Fruit fly (Drosophila melanogaster) whole organism, adult: ENCODE data around the gene Nhe2.

Experiments used
- CG11617 ChIP-seq: fragments of 200-800 bp; sonication (Bioruptor generic); optimal IDR thresholded peaks from 2 replicates; lab custom pipeline; 2017; ENCODE audit warnings: mild to moderate bottlenecking, missing biosample characterization, missing genetic modification reagents, missing genetic modification characterization
- CG12768 ChIP-seq: fragments of 200-800 bp; sonication (Bioruptor generic); optimal IDR thresholded peaks from 2 replicates; lab custom pipeline; 2017; ENCODE audit warnings: missing biosample characterization, missing genetic modification characterization, mild to moderate bottlenecking, moderate library complexity, missing genetic modification reagents
- CG14711 ChIP-seq: fragments of 200-800 bp; sonication (Bioruptor generic); optimal IDR thresholded peaks from 2 replicates; lab custom pipeline; 2018; ENCODE audit warnings: missing biosample characterization, mild to moderate bottlenecking, missing genetic modification characterization, moderate library complexity
- CG1620 ChIP-seq: fragments of 200-800 bp; sonication (Bioruptor generic); optimal IDR thresholded peaks from 2 replicates; lab custom pipeline; 2016; ENCODE audit warnings: missing biosample characterization, missing genetic modification characterization
- CG33017 ChIP-seq: fragments of 200-800 bp; sonication (Bioruptor generic); optimal IDR thresholded peaks from 2 replicates; lab custom pipeline; 2018; ENCODE audit warnings: missing biosample characterization, mild to moderate bottlenecking, missing genetic modification characterization, moderate library complexity
- CG5204 ChIP-seq: fragments of 200-800 bp; sonication (Bioruptor generic); optimal IDR thresholded peaks from 2 replicates; lab custom pipeline; 2016; ENCODE audit warnings: missing biosample characterization, missing genetic modification characterization
- CG7045 ChIP-seq: fragments of 200-800 bp; sonication (Bioruptor generic); optimal IDR thresholded peaks from 2 replicates; lab custom pipeline; 2017; ENCODE audit warnings: missing biosample characterization, mild to moderate bottlenecking, missing genetic modification characterization
- CG7101 ChIP-seq: fragments of 200-800 bp; sonication (Bioruptor generic); optimal IDR thresholded peaks from 2 replicates; lab custom pipeline; 2018; ENCODE audit warnings: missing biosample characterization, mild to moderate bottlenecking, missing genetic modification characterization, moderate library complexity
- Clk ChIP-seq: fragments of 200-800 bp; sonication (Bioruptor generic); optimal IDR thresholded peaks from 2 replicates; lab custom pipeline; 2017; ENCODE audit warnings: missing biosample characterization, missing genetic modification characterization
- Crg-1 ChIP-seq: fragments of 200-800 bp; sonication (Bioruptor generic); optimal IDR thresholded peaks from 2 replicates; lab custom pipeline; 2016; ENCODE audit warnings: missing biosample characterization, missing genetic modification characterization
- Hr96 ChIP-seq: fragments of 200-800 bp; sonication (Bioruptor generic); optimal IDR thresholded peaks from 2 replicates; lab custom pipeline; 2016; ENCODE audit warnings: missing biosample characterization, missing genetic modification characterization
- Mnt ChIP-seq: fragments of 200-800 bp; sonication (Bioruptor generic); optimal IDR thresholded peaks from 2 replicates; lab custom pipeline; 2016; ENCODE audit warnings: missing biosample characterization, mild to moderate bottlenecking, missing genetic modification characterization
- bab1 ChIP-seq: fragments of 200-800 bp; sonication (Bioruptor generic); optimal IDR thresholded peaks from 3 replicates; lab custom pipeline; 2019; ENCODE audit warnings: missing biosample characterization, mild to moderate bottlenecking, missing genetic modification characterization, moderate library complexity
- cic ChIP-seq: fragments of 200-800 bp; sonication (Bioruptor generic); optimal IDR thresholded peaks from 2 replicates; lab custom pipeline; 2017; ENCODE audit warnings: missing biosample characterization, mild to moderate bottlenecking, missing genetic modification characterization, moderate library complexity
- cnc ChIP-seq, 2 experiments: fragments of >200 bp; optimal IDR thresholded peaks; 2 replicates each; lab custom pipeline; 2017
- kay ChIP-seq: fragments of 200-800 bp; sonication (Bioruptor generic); peaks from one replicate; lab custom pipeline; 2016; ENCODE audit warnings: missing biosample characterization, missing genetic modification characterization, borderline replicate concordance
- ovo ChIP-seq: fragments of 200-800 bp; sonication (Bioruptor generic); optimal IDR thresholded peaks from 2 replicates; lab custom pipeline; 2016; ENCODE audit warnings: missing biosample characterization, missing genetic modification characterization
- pad ChIP-seq: fragments of 200-800 bp; sonication (Bioruptor generic); optimal IDR thresholded peaks from 3 replicates; lab custom pipeline; 2017; ENCODE audit warnings: missing biosample characterization, missing genetic modification characterization, mild to moderate bottlenecking, moderate library complexity, missing genetic modification reagents
- tj ChIP-seq: fragments of 200-800 bp; sonication (Bioruptor generic); optimal IDR thresholded peaks from 3 replicates; lab custom pipeline; 2017; ENCODE audit warnings: missing biosample characterization, mild to moderate bottlenecking, missing genetic modification characterization, moderate library complexity
- toe ChIP-seq: fragments of 200-800 bp; sonication (Bioruptor generic); optimal IDR thresholded peaks from 2 replicates; lab custom pipeline; 2016; ENCODE audit warnings: missing biosample characterization, missing genetic modification characterization

Nhe2 gene

dm6 chr2L:21135764-21136163 lies 31.4 kb downstream of the Nhe2 start:
- TF ChIP-seq cnc (optimal IDR thresholded peaks at IDR 0.05; lab: Kevin White, UChicago), result no peak
- peak; percentile 91 for TF ChIP-seq kay (GFP tag; lab: Kevin White, UChicago)
- TF ChIP-seq toe, result no peak
- TF ChIP-seq Mnt (GFP tag; lab: Kevin White, UChicago), result no peak
- no peak for TF ChIP-seq CG7045 (GFP tag; lab: Kevin White, UChicago)

- TF ChIP-seq tj (GFP tag; lab: Kevin White, UChicago) (peak; percentile 96), CG12768 (no peak), CG33017 (tag; lab: Kevin White, UChicago) (no peak), ovo (GFP tag; lab: Kevin White, UChicago) (no peak), CG1620 (GFP tag; lab: Kevin White, UChicago) (peak; percentile 71), bab1 (GFP tag; lab: Kevin White, UChicago) (peak; percentile 34), toe (peak; percentile 43), pad (GFP tag; lab: Kevin White, UChicago) (peak; percentile 31), CG7101 (tag; lab: Kevin White, UChicago) (peak; percentile 0), CG11617 (GFP tag; lab: Kevin White, UChicago) (no peak), kay (GFP tag; lab: Kevin White, UChicago) (no peak), CG7045 (GFP tag; lab: Kevin White, UChicago) (no peak), Hr96 (no peak), Clk (GFP tag; lab: Kevin White, UChicago) (no peak), cic (GFP tag; lab: Kevin White, UChicago) (peak; percentile 20), Crg-1 (peak; percentile 30), CG5204 (no peak), Mnt (GFP tag; lab: Kevin White, UChicago) (peak; percentile 58), CG14711 (peak; percentile 28), cnc (optimal IDR thresholded peaks at IDR 0.05; lab: Kevin White, UChicago) (no peak)
These were observed 37.5 kb downstream of the Nhe2 start, which contains the start of gene Dap160 for dm6 chr2L:21141714-21142500. TSS of gene Dap160 (minus strand) at chr2L:21142347.

- TF ChIP-seq kay (GFP tag; lab: Kevin White, UChicago) (peak; percentile 80), CG7101 (tag; lab: Kevin White, UChicago) (no peak), tj (GFP tag; lab: Kevin White, UChicago) (peak; percentile 63), Crg-1 (no peak)
These were observed 38.1 kb downstream of the Nhe2 start for dm6 chr2L:21142501-21142849.

dm6 chr2L:21142972-21143385 lies 38.6 kb downstream of the Nhe2 start, which contains the start of gene pths:
TSS of gene pths (plus strand) at chr2L:21143229.
- TF ChIP-seq CG33017 (tag; lab: Kevin White, UChicago), result no peak
- no peak for TF ChIP-seq tj (GFP tag; lab: Kevin White, UChicago)
- no peak for TF ChIP-seq CG11617 (GFP tag; lab: Kevin White, UChicago)
- no peak for TF ChIP-seq CG7101 (tag; lab: Kevin White, UChicago)
- peak; percentile 72 for TF ChIP-seq toe
- TF ChIP-seq CG14711, result peak; percentile 27
- no peak for TF ChIP-seq bab1 (GFP tag; lab: Kevin White, UChicago)
- no peak for TF ChIP-seq cic (GFP tag; lab: Kevin White, UChicago)
- TF ChIP-seq CG1620 (GFP tag; lab: Kevin White, UChicago), result peak; percentile 27
- TF ChIP-seq Mnt (GFP tag; lab: Kevin White, UChicago), result peak; percentile 98
- TF ChIP-seq Crg-1, result no peak

dm6 chr2L:21148242-21148641 lies 43.9 kb downstream of the Nhe2 start, which contains the start of gene del:
TSS of gene del (minus strand) at chr2L:21148546.
- TF ChIP-seq bab1 (GFP tag; lab: Kevin White, UChicago) (no peak), Mnt (GFP tag; lab: Kevin White, UChicago) (no peak)

- no peak for TF ChIP-seq ovo (GFP tag; lab: Kevin White, UChicago)
- TF ChIP-seq bab1 (GFP tag; lab: Kevin White, UChicago), result no peak
- peak; percentile 1 for TF ChIP-seq CG1620 (GFP tag; lab: Kevin White, UChicago)
- peak; percentile 43 for TF ChIP-seq pad (GFP tag; lab: Kevin White, UChicago)
- no peak for TF ChIP-seq kay (GFP tag; lab: Kevin White, UChicago)
These were observed 44.7 kb downstream of the Nhe2 start for dm6 chr2L:21149053-21149452.

dm6 chr2L:21153844-21154243 lies 49.5 kb downstream of the Nhe2 start:
- TF ChIP-seq CG33017 (tag; lab: Kevin White, UChicago) (no peak), bab1 (GFP tag; lab: Kevin White, UChicago) (peak; percentile 22)
